Fruit fly (Drosophila melanogaster) whole organism: ENCODE results near the gene CG5381.

Experiments
- CG8478 ChIP-seq: fragments of >200 bp; optimal IDR thresholded peaks from 2 replicates; lab custom pipeline; 2018; ENCODE audit warnings: inconsistent platforms
- EcR ChIP-seq, 2 experiments: fragments of >200 bp; optimal IDR thresholded peaks; 2 replicates each; lab custom pipeline; 2017; ENCODE audit warnings: missing biosample characterization in 2 of 2, missing genetic modification characterization in 2 of 2, missing genetic modification reagents in 2 of 2
- pan ChIP-seq: fragments of >200 bp; optimal IDR thresholded peaks from 2 replicates; lab custom pipeline; 2017
- psq ChIP-seq: fragments of >200 bp; optimal IDR thresholded peaks from 2 replicates; lab custom pipeline; 2017
- usp ChIP-seq: fragments of >200 bp; optimal IDR thresholded peaks from 2 replicates; lab custom pipeline; 2017; ENCODE audit warnings: missing biosample characterization, missing genetic modification characterization, mixed read lengths

- no peak for TF ChIP-seq pan (lab: Kevin White, UChicago)
- TF ChIP-seq EcR (GFP tag; optimal IDR thresholded peaks at IDR 0.05; lab: Kevin White, UChicago) = no peak
- TF ChIP-seq usp (GFP tag; lab: Kevin White, UChicago) = no peak
- TF ChIP-seq psq (lab: Kevin White, UChicago) = no peak
- no peak for TF ChIP-seq CG8478
Observed at dm6 chr2L:10356508-10356907, 33.6 kb upstream of the CG5381 start, which contains the start of the genes CtsL4 and ClpP.
